Worm (Caenorhabditis elegans) whole organism, midembryonic: ENCODE measurements around the gene gpd-3.

Experiments
- T22C8.4 ChIP-seq: fragments of 200-800 bp; sonication (Bioruptor generic); IDR thresholded peaks from 2 replicates; pipeline ENCODE4 v1.3.6; 2022; ENCODE audit warnings: missing genetic modification characterization, missing compliant biosample characterization
- cog-1 ChIP-seq: sonication (generic microtip); optimal IDR thresholded peaks from 2 replicates; lab custom pipeline; 2016; ENCODE audit warnings: missing genetic modification characterization, missing compliant biosample characterization
- flt-1 ChIP-seq: fragments of 200-800 bp; sonication (Bioruptor generic); IDR thresholded peaks from 2 replicates; pipeline ENCODE4 v1.3.6; 2022; ENCODE audit warnings: missing genetic modification characterization, missing compliant biosample characterization
- klf-2 ChIP-seq: fragments of 200-800 bp; sonication (Bioruptor generic); conservative IDR thresholded peaks from 2 replicates; pipeline ENCODE4 v1.3.6; 2022; ENCODE audit warnings: missing genetic modification reagents, missing genetic modification characterization, missing compliant biosample characterization
- med-1 ChIP-seq: sonication (generic microtip); optimal IDR thresholded peaks from 2 replicates; lab custom pipeline; 2017; ENCODE audit warnings: missing genetic modification characterization, mild to moderate bottlenecking, missing compliant biosample characterization, antibody characterized with exemption, missing genetic modification reagents; ENCODE audit not compliant: insufficient read depth
- ref-1 ChIP-seq: fragments of 200-800 bp; sonication (Bioruptor generic); conservative IDR thresholded peaks from 2 replicates; pipeline ENCODE4 v1.3.6; 2022; ENCODE audit warnings: missing genetic modification reagents, missing genetic modification characterization, missing compliant biosample characterization
- tab-1 ChIP-seq: fragments of 200-800 bp; sonication (Bioruptor generic); IDR thresholded peaks from 2 replicates; pipeline ENCODE4 v1.3.6; 2022; ENCODE audit warnings: missing genetic modification characterization, missing compliant biosample characterization
- ztf-23 ChIP-seq: fragments of 200-800 bp; sonication (Bioruptor generic); IDR thresholded peaks from 2 replicates; pipeline ENCODE4 v1.3.6; 2022; ENCODE audit warnings: missing genetic modification reagents, missing genetic modification characterization, missing compliant biosample characterization
- ztf-29 ChIP-seq: fragments of 200-800 bp; sonication (Bioruptor generic); IDR thresholded peaks from 2 replicates; pipeline ENCODE4 v1.3.6; 2022; ENCODE audit warnings: missing genetic modification reagents, missing genetic modification characterization, missing compliant biosample characterization

The gpd-3 gene

ce11 chrX:3106137-3106536 lies 7.0 kb downstream of the gpd-3 start, which contains the start of gene K10B3.5:
K10B3.5 (minus strand) TSS chrX:3106479.
- TF ChIP-seq flt-1 (GFP tag; lab: Robert Waterston, UW): 0 out of 2 replicates have a peak, but pooled peaks have one; percentile 25
- TF ChIP-seq ztf-23: no peak

DNA sequence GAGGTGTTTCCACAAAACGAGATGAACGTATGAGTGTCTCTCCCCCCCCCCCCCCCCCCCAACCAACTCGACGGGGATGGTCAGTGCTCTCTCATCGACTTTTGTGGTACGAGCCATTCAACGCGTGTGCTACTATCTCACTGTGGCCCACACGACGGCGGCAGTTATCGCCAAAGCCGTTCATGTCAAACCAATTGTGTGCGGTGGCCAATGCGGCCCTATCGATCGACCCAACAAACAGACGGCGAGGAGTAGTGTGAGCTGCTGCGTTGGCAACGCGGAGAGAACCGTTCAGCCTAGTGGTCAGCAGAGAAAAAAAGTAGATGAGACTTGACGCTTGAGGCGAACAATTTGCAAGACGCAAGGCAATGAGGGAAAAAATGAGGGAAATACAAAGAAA lies 10.3 kb downstream of the gpd-3 start:
- TF ChIP-seq T22C8.4 (GFP tag; lab: Robert Waterston, UW) (peak; percentile 77), ztf-29 (GFP tag; lab: Robert Waterston, UW) (no peak), tab-1 (GFP tag; lab: Robert Waterston, UW) (no peak), med-1 (GFP tag; lab: Kevin White, UChicago) (no peak), ref-1 (GFP tag; lab: Robert Waterston, UW) (no peak), ztf-23 (peak; percentile 40; the same call in 1 of the 2 replicates), flt-1 (GFP tag; lab: Robert Waterston, UW) (peak; percentile 61; the same call in 1 of the 2 replicates), klf-2 (GFP tag; lab: Robert Waterston, UW) (no peak), cog-1 (no peak)

DNA sequence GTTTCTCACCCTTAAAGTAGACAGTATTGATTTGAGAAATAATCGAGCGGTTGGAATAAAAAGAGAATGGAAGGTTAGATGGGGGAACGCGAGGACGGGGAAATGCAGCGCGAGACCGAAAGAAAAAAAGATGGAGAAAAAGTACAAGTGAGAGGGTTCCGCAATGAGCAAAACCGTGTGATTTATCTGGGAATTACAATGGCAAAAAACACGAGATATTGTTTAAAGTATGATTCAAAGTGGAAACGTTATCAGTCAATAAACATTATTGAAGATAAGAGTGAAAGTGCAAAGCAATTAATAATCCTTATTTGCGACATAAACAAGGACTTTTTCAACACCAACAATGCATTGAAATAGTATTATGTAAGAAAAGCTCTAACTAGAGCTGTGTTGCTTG lies 11.0 kb downstream of the gpd-3 start, which contains the start of gene ztf-13:
Gene ztf-13, minus strand, starts transcription at position 11 of the 400 bp plus-strand sequence.
- no peak for TF ChIP-seq ztf-23
- TF ChIP-seq cog-1: no peak
- no peak for TF ChIP-seq tab-1 (GFP tag; lab: Robert Waterston, UW)
- no peak for TF ChIP-seq ref-1 (GFP tag; lab: Robert Waterston, UW)

DNA sequence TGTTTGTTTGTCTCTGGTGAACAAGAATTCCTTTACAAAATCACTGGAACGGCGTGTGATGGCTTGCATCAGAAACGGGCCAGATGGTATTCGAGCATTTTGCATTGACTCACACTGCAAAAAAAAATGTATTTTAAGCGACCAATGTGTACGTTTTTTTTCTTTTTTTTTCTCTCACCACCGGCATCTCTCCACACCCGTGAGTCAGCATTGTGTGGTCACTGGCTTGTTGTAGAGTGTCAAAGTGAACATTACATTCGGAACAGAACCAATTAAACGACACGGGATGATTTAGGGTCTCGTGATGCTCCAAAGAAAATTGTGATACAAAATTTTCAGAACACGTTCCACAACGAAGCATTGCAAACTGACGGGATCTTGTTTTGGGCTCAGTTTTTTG lies 11.6 kb downstream of the gpd-3 start:
- TF ChIP-seq klf-2 (GFP tag; lab: Robert Waterston, UW) (no peak), flt-1 (GFP tag; lab: Robert Waterston, UW) (no peak), tab-1 (GFP tag; lab: Robert Waterston, UW) (no peak), ztf-29 (GFP tag; lab: Robert Waterston, UW) (no peak), med-1 (GFP tag; lab: Kevin White, UChicago) (no peak), ref-1 (GFP tag; lab: Robert Waterston, UW) (no peak), cog-1 (no peak), T22C8.4 (GFP tag; lab: Robert Waterston, UW) (no peak), ztf-23 (no peak)

DNA sequence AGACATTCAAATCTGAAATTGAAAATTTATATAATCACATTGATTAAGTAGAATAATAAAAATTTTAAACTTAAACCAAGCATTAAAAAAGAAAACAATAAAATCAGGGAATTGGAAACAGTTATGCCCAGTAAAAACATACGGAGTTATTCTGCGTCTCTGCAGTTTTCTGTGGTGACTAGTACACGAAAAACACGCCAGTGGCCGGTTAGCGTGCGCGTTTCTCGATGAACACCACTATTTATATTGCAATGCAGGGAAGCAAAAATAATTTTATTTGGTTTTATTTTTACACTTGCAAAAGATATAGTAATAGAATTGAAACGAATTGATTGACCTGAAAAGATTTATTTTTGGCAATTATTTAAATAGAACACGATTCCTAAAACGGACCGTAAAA lies 13.3 kb downstream of the gpd-3 start, which contains the start of gene sec-3:
Gene sec-3, minus strand, starts transcription at position 21 of the 400 bp plus-strand sequence.
- TF ChIP-seq flt-1 (GFP tag; lab: Robert Waterston, UW): peak; percentile 85
- peak; percentile 78; the same call in 1 of the 2 replicates for TF ChIP-seq ztf-23
- TF ChIP-seq tab-1 (GFP tag; lab: Robert Waterston, UW): peak; percentile 65; the same call in 1 of the 2 replicates
- TF ChIP-seq cog-1: peak; percentile 88
- peak; percentile 61 for TF ChIP-seq med-1 (GFP tag; lab: Kevin White, UChicago)
- TF ChIP-seq ztf-29 (GFP tag; lab: Robert Waterston, UW): peak; percentile 58; the same call in 1 of the 2 replicates
- TF ChIP-seq klf-2 (GFP tag; lab: Robert Waterston, UW): peak; percentile 62; the same call in 1 of the 2 replicates
- no peak for TF ChIP-seq T22C8.4 (GFP tag; lab: Robert Waterston, UW)
- TF ChIP-seq ref-1 (GFP tag; lab: Robert Waterston, UW): no peak

ce11 chrX:3094304-3094703 lies 18.8 kb downstream of the gpd-3 start, which contains the start of gene wrt-2:
wrt-2 (minus strand) TSS chrX:3094349.
- no peak for TF ChIP-seq ref-1 (GFP tag; lab: Robert Waterston, UW)
- TF ChIP-seq ztf-29 (GFP tag; lab: Robert Waterston, UW): no peak
- no peak for TF ChIP-seq cog-1
- no peak for TF ChIP-seq med-1 (GFP tag; lab: Kevin White, UChicago)
- no peak for TF ChIP-seq T22C8.4 (GFP tag; lab: Robert Waterston, UW)
- no peak for TF ChIP-seq flt-1 (GFP tag; lab: Robert Waterston, UW)
- no peak for TF ChIP-seq klf-2 (GFP tag; lab: Robert Waterston, UW)
- TF ChIP-seq tab-1 (GFP tag; lab: Robert Waterston, UW): no peak
- TF ChIP-seq ztf-23: no peak

- TF ChIP-seq T22C8.4 (GFP tag; lab: Robert Waterston, UW) (no peak), flt-1 (GFP tag; lab: Robert Waterston, UW) (no peak), klf-2 (GFP tag; lab: Robert Waterston, UW) (no peak), med-1 (GFP tag; lab: Kevin White, UChicago) (no peak), cog-1 (no peak), ref-1 (GFP tag; lab: Robert Waterston, UW) (no peak), ztf-29 (GFP tag; lab: Robert Waterston, UW) (no peak), tab-1 (GFP tag; lab: Robert Waterston, UW) (no peak), ztf-23 (no peak)
These were observed 20.7 kb downstream of the gpd-3 start for ce11 chrX:3092460-3092859.

ce11 chrX:3091119-3091746 lies 21.9 kb downstream of the gpd-3 start:
- TF ChIP-seq T22C8.4 (GFP tag; lab: Robert Waterston, UW) (no peak), klf-2 (GFP tag; lab: Robert Waterston, UW) (no peak), cog-1 (no peak), flt-1 (GFP tag; lab: Robert Waterston, UW) (no peak), med-1 (GFP tag; lab: Kevin White, UChicago) (no peak), tab-1 (GFP tag; lab: Robert Waterston, UW) (no peak), ref-1 (GFP tag; lab: Robert Waterston, UW) (no peak), ztf-29 (GFP tag; lab: Robert Waterston, UW) (no peak), ztf-23 (no peak)

- TF ChIP-seq klf-2 (GFP tag; lab: Robert Waterston, UW) (no peak), flt-1 (GFP tag; lab: Robert Waterston, UW) (no peak), tab-1 (GFP tag; lab: Robert Waterston, UW) (no peak), ztf-29 (GFP tag; lab: Robert Waterston, UW) (no peak), cog-1 (no peak), ref-1 (GFP tag; lab: Robert Waterston, UW) (no peak), ztf-23 (no peak), T22C8.4 (GFP tag; lab: Robert Waterston, UW) (no peak), med-1 (GFP tag; lab: Kevin White, UChicago) (no peak)
These were observed 23.2 kb downstream of the gpd-3 start for ce11 chrX:3089894-3090414.
